Worm (Caenorhabditis elegans): ENCODE results near the gene nlp-47.

DNA sequence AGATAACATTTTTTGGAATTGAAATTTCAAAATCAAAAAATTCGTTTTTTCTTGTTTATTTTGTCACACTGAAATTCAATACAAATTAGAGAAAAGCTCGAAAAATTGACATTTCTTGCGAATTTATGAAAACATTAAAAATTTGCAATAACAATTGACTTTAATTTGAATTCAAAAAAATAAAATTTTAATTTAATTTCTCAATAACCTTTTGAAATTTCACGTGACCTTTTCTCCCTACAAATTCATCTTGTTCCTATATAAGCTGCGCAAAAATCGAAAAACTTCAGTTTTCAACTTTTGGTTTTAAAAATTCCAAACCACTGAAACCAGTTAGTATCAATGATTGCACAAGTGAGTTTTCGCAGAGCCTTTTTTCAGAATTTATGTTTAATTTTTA is 21.8 kb upstream of the nlp-47 start, which contains the start of gene F36H12.4:
- TF ChIP-seq snpc-4 (tag; optimal IDR thresholded peaks at IDR 0.05) (no peak), ama-1 (optimal IDR thresholded peaks at IDR 0.05) (no peak), nhr-11 (tag; optimal IDR thresholded peaks at IDR 0.05) (no peak), ztf-11 (tag; optimal IDR thresholded peaks at IDR 0.05) (no peak)
